Worm (Caenorhabditis elegans) whole organism, L4 larva: ENCODE data around the gene M18.3.

Source experiments
- R02D3.7 ChIP-seq: fragments of 150-350 bp; sonication (generic microtip); optimal IDR thresholded peaks from 3 replicates; lab custom pipeline; 2014; ENCODE audit warnings: missing biosample characterization, missing genetic modification characterization
- ama-1 ChIP-seq: fragments of 150-350 bp; optimal IDR thresholded peaks from 2 replicates; lab custom pipeline; 2014; ENCODE audit warnings: inconsistent platforms, mixed read lengths
- ceh-32 ChIP-seq: sonication (generic microtip); optimal IDR thresholded peaks from 2 replicates; lab custom pipeline; 2016; ENCODE audit warnings: mild to moderate bottlenecking, missing genetic modification characterization, missing compliant biosample characterization; ENCODE audit not compliant: poor library complexity
- dmd-8 ChIP-seq: fragments of 200-800 bp; sonication (Bioruptor generic); IDR thresholded peaks from 2 replicates; pipeline ENCODE4 v1.3.6; 2022; ENCODE audit warnings: missing genetic modification characterization, missing compliant biosample characterization
- fos-1 ChIP-seq: fragments of 150-350 bp; optimal IDR thresholded peaks from 2 replicates; lab custom pipeline; 2014; ENCODE audit warnings: missing biosample characterization, missing genetic modification characterization
- lin-13 ChIP-seq: fragments of 150-350 bp; optimal IDR thresholded peaks from 2 replicates; lab custom pipeline; 2014; ENCODE audit warnings: missing biosample characterization, missing genetic modification reagents, missing genetic modification characterization
- lin-15B ChIP-seq: fragments of 150-350 bp; sonication (generic microtip); optimal IDR thresholded peaks from 3 replicates; lab custom pipeline; 2014; ENCODE audit warnings: missing biosample characterization, missing genetic modification characterization
- madf-9 ChIP-seq: fragments of 200-800 bp; sonication (Bioruptor generic); conservative IDR thresholded peaks from 2 replicates; pipeline ENCODE4 v1.3.6; 2022; ENCODE audit warnings: missing genetic modification reagents, missing genetic modification characterization, missing compliant biosample characterization
- nhr-6 ChIP-seq: fragments of 150-350 bp; optimal IDR thresholded peaks from 2 replicates; lab custom pipeline; 2014; ENCODE audit warnings: missing biosample characterization, missing genetic modification characterization
- unc-39 ChIP-seq: sonication (generic microtip); optimal IDR thresholded peaks from 2 replicates; lab custom pipeline; 2017; ENCODE audit warnings: missing biosample characterization, missing genetic modification characterization

- TF ChIP-seq dmd-8 (GFP tag; lab: Robert Waterston, UW) (no peak), R02D3.7 (tag; lab: Kevin White, UChicago) (no peak), nhr-6 (tag; lab: Kevin White, UChicago) (no peak), ama-1 (lab: Kevin White, UChicago) (no peak), ceh-32 (tag; lab: Kevin White, UChicago) (no peak), lin-13 (GFP tag; lab: Kevin White, UChicago) (no peak), fos-1 (tag; lab: Kevin White, UChicago) (no peak), lin-15B (no peak), madf-9 (GFP tag; lab: Robert Waterston, UW) (no peak), unc-39 (no peak)
Measured at ce11 chrIV:12127838-12128237, 22.2 kb downstream of the M18.3 start.
